Worm (Caenorhabditis elegans): ENCODE results near the gene C27C12.1.
A peak's percentile ranks its signal among the peaks of the same experiment; 100 is the strongest.

Gene C27C12.1

ce11 chrX:14885855-14886254, 32.3 kb upstream of the C27C12.1 start:
- TF ChIP-seq ztf-18 (tag; optimal IDR thresholded peaks at IDR 0.05) (no peak), nhr-90 (tag; optimal IDR thresholded peaks at IDR 0.05) (no peak), efl-1 (GFP tag; optimal IDR thresholded peaks at IDR 0.05) (no peak), F23B12.7 (tag; optimal IDR thresholded peaks at IDR 0.05; ENCODE audit: insufficient read depth) (no peak), madf-6 (GFP tag; IDR thresholded peaks at IDR 0.05) (no peak), fkh-3 (tag; optimal IDR thresholded peaks at IDR 0.05) (no peak), repo-1 (tag; optimal IDR thresholded peaks at IDR 0.05) (no peak), ets-4 (GFP tag; optimal IDR thresholded peaks at IDR 0.05) (no peak), cebp-1 (GFP tag; IDR thresholded peaks at IDR 0.05) (no peak), cebp-1 (tag; optimal IDR thresholded peaks at IDR 0.05) (no peak), bed-2 (GFP tag; IDR thresholded peaks at IDR 0.05) (no peak)

ce11 chrX:14881119-14881518, 27.6 kb upstream of the C27C12.1 start, which contains the start of gene flp-8:
Gene flp-8 (plus strand): TSS chrX:14881419.
- TF ChIP-seq unc-130 (GFP tag; optimal IDR thresholded peaks at IDR 0.05) (no peak), K11D2.4 (GFP tag; IDR thresholded peaks at IDR 0.05) (no peak), rpc-1 (optimal IDR thresholded peaks at IDR 0.05) (no peak), rpc-1 (tag; optimal IDR thresholded peaks at IDR 0.05) (no peak), dpl-1 (GFP tag; optimal IDR thresholded peaks at IDR 0.05) (no peak), ztf-26 (tag; optimal IDR thresholded peaks at IDR 0.05) (no peak), nhr-90 (tag; optimal IDR thresholded peaks at IDR 0.05) (no peak), Y53F4B.3 (GFP tag; IDR thresholded peaks at IDR 0.05) (no peak), ztf-25 (GFP tag; IDR thresholded peaks at IDR 0.05) (no peak), egrh-3 (GFP tag; IDR thresholded peaks at IDR 0.05) (no peak), K12H6.12 (tag; optimal IDR thresholded peaks at IDR 0.05) (no peak), repo-1 (tag; optimal IDR thresholded peaks at IDR 0.05) (no peak), madf-6 (GFP tag; IDR thresholded peaks at IDR 0.05) (no peak), tbx-9 (tag; optimal IDR thresholded peaks at IDR 0.05; ENCODE audit: borderline replicate concordance) (no peak), die-1 (tag; optimal IDR thresholded peaks at IDR 0.05) (no peak), T26A5.8 (tag; optimal IDR thresholded peaks at IDR 0.05) (no peak)

- TF ChIP-seq zfh-2 (GFP tag; conservative IDR thresholded peaks at IDR 0.05) (peak; percentile 64), Y56A3A.18 (GFP tag; IDR thresholded peaks at IDR 0.05) (peak; percentile 43; the same call in 1 of the 2 replicates), mel-28 (tag; optimal IDR thresholded peaks at IDR 0.05; ENCODE audit: borderline replicate concordance) (no peak), snpc-1.3 (tag; optimal IDR thresholded peaks at IDR 0.05; ENCODE audit: insufficient read depth) (no peak), hsf-1 (GFP tag; IDR thresholded peaks at IDR 0.05) (0 out of 2 replicates have a peak, but pooled peaks have one; percentile 7), attf-3 (GFP tag; conservative IDR thresholded peaks at IDR 0.05) (no peak), rcor-1 (GFP tag; IDR thresholded peaks at IDR 0.05) (0 out of 2 replicates have a peak, but pooled peaks have one; percentile 26), lsy-27 (tag; optimal IDR thresholded peaks at IDR 0.05; ENCODE audit: borderline replicate concordance, insufficient read depth) (no peak), egrh-3 (GFP tag; IDR thresholded peaks at IDR 0.05) (peak; percentile 26; the same call in 1 of the 2 replicates), nfyb-1 (GFP tag; IDR thresholded peaks at IDR 0.05) (0 out of 2 replicates have a peak, but pooled peaks have one; percentile 7), dox-1 (GFP tag; IDR thresholded peaks at IDR 0.05) (0 out of 2 replicates have a peak, but pooled peaks have one; percentile 19), nhr-90 (tag; optimal IDR thresholded peaks at IDR 0.05) (no peak), ztf-28 (GFP tag; IDR thresholded peaks at IDR 0.05) (no peak), Y53G8AR.9 (GFP tag; conservative IDR thresholded peaks at IDR 0.05) (no peak)
These were observed 24.1 kb upstream of the C27C12.1 start for ce11 chrX:14877691-14878090.
